Worm (Caenorhabditis elegans) whole organism, young adult: Measurements from ENCODE around the gene cua-1.

Experiments used
- F52B5.7 ChIP-seq: sonication (generic microtip); optimal IDR thresholded peaks from 2 replicates; lab custom pipeline; 2016; ENCODE audit warnings: mild to moderate bottlenecking, missing genetic modification characterization, missing compliant biosample characterization
- F55B11.4 ChIP-seq: sonication (generic microtip); optimal IDR thresholded peaks from 2 replicates; lab custom pipeline; 2016; ENCODE audit warnings: missing compliant biosample characterization, missing genetic modification characterization, borderline replicate concordance; ENCODE audit not compliant: insufficient read depth
- F57A8.1 ChIP-seq: fragments of 200-800 bp; sonication (Bioruptor generic); optimal IDR thresholded peaks from 2 replicates; lab custom pipeline; 2018; ENCODE audit warnings: mild to moderate bottlenecking, missing genetic modification characterization, moderate library complexity, missing compliant biosample characterization
- Y56A3A.18 ChIP-seq: fragments of 200-800 bp; sonication (Bioruptor generic); IDR thresholded peaks from 2 replicates; pipeline ENCODE4 v1.3.6; 2022; ENCODE audit warnings: missing genetic modification reagents, missing genetic modification characterization, missing compliant biosample characterization
- hmg-20 ChIP-seq: fragments of 200-800 bp; sonication (Bioruptor generic); IDR thresholded peaks from 2 replicates; pipeline ENCODE4 v1.3.6; 2022; ENCODE audit warnings: missing genetic modification reagents, missing genetic modification characterization, missing compliant biosample characterization
- hsf-1 ChIP-seq: fragments of 200-800 bp; sonication (Bioruptor generic); IDR thresholded peaks from 2 replicates; pipeline ENCODE4 v1.3.6; 2022; ENCODE audit warnings: missing genetic modification reagents, missing genetic modification characterization, missing compliant biosample characterization
- nhr-27 ChIP-seq: fragments of 200-800 bp; sonication (Bioruptor generic); optimal IDR thresholded peaks from 2 replicates; lab custom pipeline; 2018; ENCODE audit warnings: mild to moderate bottlenecking, missing genetic modification characterization, moderate library complexity, missing compliant biosample characterization
- pha-4 ChIP-seq: fragments of 150-350 bp; sonication (generic microtip); optimal IDR thresholded peaks from 2 replicates; lab custom pipeline; 2014; ENCODE audit warnings: missing biosample characterization, missing genetic modification reagents, missing genetic modification characterization
- unc-62 ChIP-seq: fragments of 150-350 bp; optimal IDR thresholded peaks from 2 replicates; lab custom pipeline; 2014; ENCODE audit warnings: missing biosample characterization, missing genetic modification reagents, missing genetic modification characterization
- zim-3 ChIP-seq: sonication (generic microtip); optimal IDR thresholded peaks from 2 replicates; lab custom pipeline; 2017; ENCODE audit warnings: mild to moderate bottlenecking, missing genetic modification characterization, moderate library complexity, missing compliant biosample characterization
- ztf-18 ChIP-seq: sonication (generic microtip); optimal IDR thresholded peaks from 2 replicates; lab custom pipeline; 2016; ENCODE audit warnings: missing genotype, mild to moderate bottlenecking, missing genetic modification characterization, missing compliant biosample characterization
- ztf-3 ChIP-seq: fragments of 200-800 bp; sonication (Bioruptor generic); optimal IDR thresholded peaks from 2 replicates; lab custom pipeline; 2018; ENCODE audit warnings: mild to moderate bottlenecking, missing genetic modification characterization, missing compliant biosample characterization

DNA sequence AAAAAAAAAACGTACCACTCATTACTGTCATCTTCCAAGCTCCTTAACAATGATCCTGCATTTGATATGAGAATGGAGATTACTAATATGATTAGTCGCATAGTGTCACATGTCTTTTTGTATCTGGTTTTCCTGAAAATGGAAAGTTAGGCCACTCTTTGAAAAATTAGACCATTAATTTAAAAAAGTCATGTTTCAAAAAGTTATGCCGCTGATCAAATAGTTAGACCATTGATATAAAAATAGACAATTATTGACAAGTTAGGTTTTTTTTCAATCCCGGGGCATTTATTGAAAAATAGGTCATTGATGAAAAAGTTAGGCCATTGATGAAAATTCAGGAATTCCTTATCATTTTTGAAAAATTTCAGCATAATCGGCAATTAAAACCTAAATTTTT is 28.9 kb upstream of the cua-1 start, which contains the start of gene acc-4:
- TF ChIP-seq unc-62 (GFP tag; lab: Kevin White, UChicago) (no peak), hmg-20 (GFP tag; lab: Robert Waterston, UW) (no peak), F57A8.1 (GFP tag; lab: Kevin White, UChicago) (no peak), hsf-1 (no peak), F52B5.7 (tag; lab: Kevin White, UChicago) (no peak), ztf-3 (GFP tag; lab: Kevin White, UChicago) (no peak), pha-4 (tag; lab: Kevin White, UChicago) (no peak), zim-3 (tag; lab: Kevin White, UChicago) (no peak), nhr-27 (no peak), F55B11.4 (tag; lab: Kevin White, UChicago) (no peak), ztf-18 (tag; lab: Kevin White, UChicago) (no peak), Y56A3A.18 (no peak)
